Worm (Caenorhabditis elegans) whole organism, late embryonic: Measurements from ENCODE around the gene srj-18.

Experiments
- C08G9.2 ChIP-seq: sonication (generic microtip); optimal IDR thresholded peaks from 2 replicates; lab custom pipeline; 2016; ENCODE audit warnings: mild to moderate bottlenecking, missing genetic modification characterization, moderate library complexity, missing compliant biosample characterization
- Y22D7AL.16 ChIP-seq: sonication (generic microtip); optimal IDR thresholded peaks from 2 replicates; lab custom pipeline; 2016; ENCODE audit warnings: missing genetic modification characterization, missing compliant biosample characterization
- ahr-1 ChIP-seq: sonication (generic microtip); optimal IDR thresholded peaks from 2 replicates; lab custom pipeline; 2016; ENCODE audit warnings: missing genetic modification characterization, missing compliant biosample characterization
- ama-1 ChIP-seq: fragments of 150-350 bp; optimal IDR thresholded peaks from 2 replicates; lab custom pipeline; 2014
- ceh-14 ChIP-seq: sonication (generic microtip); optimal IDR thresholded peaks from 2 replicates; lab custom pipeline; 2016; ENCODE audit warnings: missing genotype, missing genetic modification characterization, missing compliant biosample characterization
- ceh-19 ChIP-seq: fragments of 200-800 bp; sonication (Bioruptor generic); optimal IDR thresholded peaks from 2 replicates; lab custom pipeline; 2018; ENCODE audit warnings: mild to moderate bottlenecking, missing genetic modification characterization, missing compliant biosample characterization
- ceh-2 ChIP-seq: sonication (generic microtip); optimal IDR thresholded peaks from 2 replicates; lab custom pipeline; 2016; ENCODE audit warnings: missing genotype, missing genetic modification characterization, missing compliant biosample characterization
- ceh-22 ChIP-seq: sonication (generic microtip); optimal IDR thresholded peaks from 2 replicates; lab custom pipeline; 2017; ENCODE audit warnings: missing biosample characterization, missing genetic modification characterization
- ceh-24 ChIP-seq: sonication (generic microtip); optimal IDR thresholded peaks from 2 replicates; lab custom pipeline; 2016; ENCODE audit warnings: mild to moderate bottlenecking, missing genetic modification characterization, missing compliant biosample characterization
- ceh-30 ChIP-seq: fragments of 150-350 bp; optimal IDR thresholded peaks from 2 replicates; lab custom pipeline; 2014; ENCODE audit warnings: missing biosample characterization, missing genetic modification characterization
- ceh-31 ChIP-seq: sonication (generic microtip); optimal IDR thresholded peaks from 2 replicates; lab custom pipeline; 2016; ENCODE audit warnings: missing genetic modification characterization, missing compliant biosample characterization
- ceh-6 ChIP-seq: fragments of 200-800 bp; sonication (Bioruptor generic); optimal IDR thresholded peaks from 2 replicates; lab custom pipeline; 2018; ENCODE audit warnings: mild to moderate bottlenecking, missing genetic modification characterization, missing compliant biosample characterization
- che-1 ChIP-seq: sonication (generic microtip); optimal IDR thresholded peaks from 2 replicates; lab custom pipeline; 2016; ENCODE audit warnings: mild to moderate bottlenecking, missing genetic modification characterization, missing compliant biosample characterization
- dve-1 ChIP-seq: sonication (generic microtip); optimal IDR thresholded peaks from 2 replicates; lab custom pipeline; 2017; ENCODE audit warnings: antibody characterized with exemption, mild to moderate bottlenecking, missing genetic modification characterization, missing compliant biosample characterization
- elt-2 ChIP-seq: sonication (generic microtip); optimal IDR thresholded peaks from 2 replicates; lab custom pipeline; 2016; ENCODE audit warnings: missing genetic modification reagents, missing genetic modification characterization, missing compliant biosample characterization
- ets-4 ChIP-seq: sonication (generic microtip); optimal IDR thresholded peaks from 2 replicates; lab custom pipeline; 2016; ENCODE audit warnings: missing genetic modification characterization, missing compliant biosample characterization
- eyg-1 ChIP-seq: sonication (generic microtip); optimal IDR thresholded peaks from 2 replicates; lab custom pipeline; 2016; ENCODE audit warnings: missing genotype, missing genetic modification characterization, missing compliant biosample characterization
- fax-1 ChIP-seq: sonication (generic microtip); optimal IDR thresholded peaks from 2 replicates; lab custom pipeline; 2016; ENCODE audit warnings: missing genotype, missing genetic modification characterization, missing compliant biosample characterization
- fkh-6 ChIP-seq: sonication (generic microtip); optimal IDR thresholded peaks from 2 replicates; lab custom pipeline; 2016; ENCODE audit warnings: missing genetic modification characterization, missing compliant biosample characterization
- hlh-13 ChIP-seq: fragments of 200-800 bp; sonication (Bioruptor generic); optimal IDR thresholded peaks from 2 replicates; lab custom pipeline; 2018; ENCODE audit warnings: mild to moderate bottlenecking, missing genetic modification characterization, missing compliant biosample characterization
- hlh-30 ChIP-seq: sonication (generic microtip); optimal IDR thresholded peaks from 2 replicates; lab custom pipeline; 2017; ENCODE audit warnings: antibody characterized with exemption, missing genetic modification characterization, missing compliant biosample characterization; ENCODE audit not compliant: insufficient read depth
- hlh-6 ChIP-seq: sonication (generic microtip); optimal IDR thresholded peaks from 2 replicates; lab custom pipeline; 2016; ENCODE audit warnings: missing genotype, missing genetic modification characterization, missing compliant biosample characterization
- hlh-8 ChIP-seq: sonication (generic microtip); optimal IDR thresholded peaks from 2 replicates; lab custom pipeline; 2016; ENCODE audit warnings: missing genotype, missing genetic modification characterization, missing compliant biosample characterization
- lim-6 ChIP-seq: sonication (generic microtip); optimal IDR thresholded peaks from 2 replicates; lab custom pipeline; 2016; ENCODE audit warnings: missing genetic modification characterization, missing compliant biosample characterization
- lin-11 ChIP-seq: fragments of 200-800 bp; sonication (Bioruptor generic); optimal IDR thresholded peaks from 2 replicates; lab custom pipeline; 2018; ENCODE audit warnings: mild to moderate bottlenecking, missing genetic modification characterization, missing compliant biosample characterization
- madf-2 ChIP-seq: sonication (generic microtip); optimal IDR thresholded peaks from 2 replicates; lab custom pipeline; 2017; ENCODE audit warnings: missing genetic modification characterization, missing compliant biosample characterization
- nfya-1 ChIP-seq: sonication (generic microtip); optimal IDR thresholded peaks from 2 replicates; lab custom pipeline; 2017; ENCODE audit warnings: missing genetic modification characterization, mild to moderate bottlenecking, missing compliant biosample characterization, antibody characterized with exemption, moderate library complexity
- nhr-11 ChIP-seq: fragments of 150-350 bp; optimal IDR thresholded peaks from 2 replicates; lab custom pipeline; 2014; ENCODE audit warnings: missing biosample characterization, missing genetic modification characterization
- nhr-232 ChIP-seq: sonication (generic microtip); optimal IDR thresholded peaks from 2 replicates; lab custom pipeline; 2016; ENCODE audit warnings: missing genetic modification characterization, missing compliant biosample characterization
- odd-2 ChIP-seq: sonication (generic microtip); optimal IDR thresholded peaks from 2 replicates; lab custom pipeline; 2017; ENCODE audit warnings: antibody characterized with exemption, mild to moderate bottlenecking, missing genetic modification characterization, missing compliant biosample characterization
- pat-9 ChIP-seq: fragments of 200-800 bp; sonication (Bioruptor generic); optimal IDR thresholded peaks from 2 replicates; lab custom pipeline; 2018; ENCODE audit warnings: mild to moderate bottlenecking, missing genetic modification characterization, moderate library complexity, missing compliant biosample characterization
- pax-1 ChIP-seq: fragments of 150-350 bp; optimal IDR thresholded peaks from 2 replicates; lab custom pipeline; 2014; ENCODE audit warnings: missing biosample characterization, missing genetic modification characterization
- pha-2 ChIP-seq: sonication (generic microtip); optimal IDR thresholded peaks from 2 replicates; lab custom pipeline; 2017; ENCODE audit warnings: mild to moderate bottlenecking, missing genetic modification characterization, missing compliant biosample characterization
- pha-4 ChIP-seq: fragments of 150-350 bp; optimal IDR thresholded peaks from 2 replicates; lab custom pipeline; 2018; ENCODE audit warnings: missing biosample characterization, missing genetic modification reagents, missing genetic modification characterization
- ref-2 ChIP-seq: sonication (generic microtip); optimal IDR thresholded peaks from 2 replicates; lab custom pipeline; 2016; ENCODE audit warnings: missing genetic modification characterization, missing compliant biosample characterization
- sox-2 ChIP-seq: fragments of 200-800 bp; sonication (Bioruptor generic); IDR thresholded peaks from 2 replicates; pipeline ENCODE4 v1.3.6; 2022; ENCODE audit warnings: missing genetic modification reagents, missing genetic modification characterization, missing compliant biosample characterization
- syd-9 ChIP-seq: sonication (generic microtip); optimal IDR thresholded peaks from 2 replicates; lab custom pipeline; 2016; ENCODE audit warnings: mild to moderate bottlenecking, missing genetic modification characterization, moderate library complexity, missing compliant biosample characterization
- tbx-2 ChIP-seq: sonication (generic microtip); optimal IDR thresholded peaks from 2 replicates; lab custom pipeline; 2016; ENCODE audit warnings: missing genetic modification characterization, missing compliant biosample characterization
- tbx-7 ChIP-seq: sonication (generic microtip); optimal IDR thresholded peaks from 2 replicates; lab custom pipeline; 2016; ENCODE audit warnings: missing genotype, missing genetic modification characterization, missing compliant biosample characterization
- unc-3 ChIP-seq, 2 experiments: fragments of 200-800 bp in 1 of 2; sonication (Bioruptor generic) in 1 of 2; sonication (generic microtip) in 1 of 2; conservative IDR thresholded peaks in 1 of 2; optimal IDR thresholded peaks in 1 of 2; 2 replicates each; pipeline versions ENCODE4 v1.3.6 to Lab custom; 2016 to 2022; ENCODE audit warnings: missing compliant biosample characterization in 2 of 2, missing genetic modification characterization in 2 of 2, missing genetic modification reagents in 1 of 2
- unc-42 ChIP-seq: sonication (generic microtip); optimal IDR thresholded peaks from 2 replicates; lab custom pipeline; 2016; ENCODE audit warnings: missing genotype, missing genetic modification characterization, missing compliant biosample characterization
- unc-86 ChIP-seq: sonication (generic microtip); optimal IDR thresholded peaks from 2 replicates; lab custom pipeline; 2016; ENCODE audit warnings: missing genetic modification characterization, missing compliant biosample characterization
- ztf-16 ChIP-seq: sonication (generic microtip); optimal IDR thresholded peaks from 2 replicates; lab custom pipeline; 2017; ENCODE audit warnings: missing genetic modification characterization, missing compliant biosample characterization

srj-18 gene

DNA sequence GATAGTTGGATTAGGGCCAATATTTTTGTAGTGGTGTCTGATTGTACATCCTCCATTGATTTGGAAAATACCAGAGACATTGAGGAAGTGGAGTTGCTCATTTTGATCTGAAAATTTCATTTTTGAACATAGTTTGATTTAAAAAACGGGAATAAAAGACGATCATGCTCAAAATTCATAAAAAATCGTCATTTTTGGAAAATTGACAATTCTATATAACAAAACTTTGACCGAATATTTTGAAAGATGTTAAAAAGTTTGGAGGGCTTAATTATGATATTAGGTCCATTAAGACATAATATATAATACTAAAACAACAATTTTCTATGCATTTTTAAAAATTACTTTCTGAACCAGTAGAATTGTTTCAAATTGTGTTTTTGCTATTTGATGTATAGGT lies 14.7 kb upstream of the srj-18 start, which contains the start of gene srg-58:
srg-58 (minus strand) TSS at position 101 of the 400 bp plus-strand sequence.
- no peak for TF ChIP-seq tbx-7
- TF ChIP-seq ets-4 (tag; lab: Kevin White, UChicago): no peak
- TF ChIP-seq elt-2 (tag; lab: Kevin White, UChicago): no peak
- no peak for TF ChIP-seq lin-11 (tag; lab: Kevin White, UChicago)
- TF ChIP-seq dve-1 (tag; lab: Kevin White, UChicago): no peak
- TF ChIP-seq hlh-13 (GFP tag; lab: Kevin White, UChicago): no peak
- no peak for TF ChIP-seq nfya-1 (tag; lab: Kevin White, UChicago)
- TF ChIP-seq madf-2: no peak
- TF ChIP-seq nhr-11 (tag; lab: Kevin White, UChicago): no peak
- no peak for TF ChIP-seq odd-2 (tag; lab: Kevin White, UChicago)
- no peak for TF ChIP-seq ceh-6 (GFP tag; lab: Kevin White, UChicago)
- TF ChIP-seq ceh-30 (tag; lab: Kevin White, UChicago): no peak
- TF ChIP-seq nhr-232 (tag; lab: Kevin White, UChicago): no peak
- no peak for TF ChIP-seq hlh-8 (tag; lab: Kevin White, UChicago)
- TF ChIP-seq C08G9.2 (tag; lab: Kevin White, UChicago): no peak
- no peak for TF ChIP-seq ceh-22 (tag; lab: Kevin White, UChicago)
- TF ChIP-seq ahr-1 (tag; lab: Kevin White, UChicago): no peak
- TF ChIP-seq ref-2 (tag; lab: Kevin White, UChicago): no peak

DNA sequence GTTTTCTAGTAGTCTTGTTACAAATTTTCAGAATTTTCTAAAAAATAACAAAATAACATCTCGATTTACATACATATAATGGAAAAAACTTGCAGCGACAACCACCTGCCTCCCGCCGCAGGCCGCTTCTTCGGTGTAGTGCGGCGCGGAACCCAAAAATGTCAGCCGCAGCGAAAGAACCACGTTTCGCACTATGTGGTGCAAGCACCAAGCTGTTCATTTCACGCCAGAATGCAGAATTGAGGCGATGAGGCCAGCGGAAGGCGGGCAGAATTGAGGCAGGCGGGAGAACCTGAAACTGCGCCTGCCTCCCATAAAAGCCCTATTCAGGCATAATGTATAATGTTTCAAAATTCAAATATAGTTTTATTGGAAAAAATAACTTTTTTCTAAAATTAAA lies 12.7 kb upstream of the srj-18 start:
- TF ChIP-seq ceh-6 (GFP tag; lab: Kevin White, UChicago) (no peak), syd-9 (tag; lab: Kevin White, UChicago) (no peak), ref-2 (tag; lab: Kevin White, UChicago) (no peak), unc-86 (no peak), che-1 (no peak)
- TF ChIP-seq, all 69 proteins: peak for 0

ce11 chrV:2763105-2763504 lies 11.0 kb upstream of the srj-18 start, which contains the start of gene R05D8.7:
Gene R05D8.7 (minus strand): TSS chrV:2763208.
- TF ChIP-seq tbx-2 (tag; lab: Kevin White, UChicago) (no peak), nfya-1 (tag; lab: Kevin White, UChicago) (no peak), ceh-14 (tag; lab: Kevin White, UChicago) (no peak), ama-1 (no peak), ceh-6 (GFP tag; lab: Kevin White, UChicago) (no peak), unc-86 (no peak), Y22D7AL.16 (no peak), ztf-16 (tag; lab: Kevin White, UChicago) (no peak), C08G9.2 (tag; lab: Kevin White, UChicago) (no peak), eyg-1 (tag; lab: Kevin White, UChicago) (no peak), ceh-31 (no peak), hlh-30 (tag; lab: Kevin White, UChicago) (no peak), unc-3 (GFP tag; conservative IDR thresholded peaks at IDR 0.05; lab: Robert Waterston, UW) (no peak), unc-3 (tag; optimal IDR thresholded peaks at IDR 0.05; lab: Kevin White, UChicago) (no peak), pat-9 (no peak), ceh-24 (no peak), pha-4 (tag; lab: Kevin White, UChicago) (no peak), che-1 (no peak), hlh-6 (tag; lab: Kevin White, UChicago) (no peak)

DNA sequence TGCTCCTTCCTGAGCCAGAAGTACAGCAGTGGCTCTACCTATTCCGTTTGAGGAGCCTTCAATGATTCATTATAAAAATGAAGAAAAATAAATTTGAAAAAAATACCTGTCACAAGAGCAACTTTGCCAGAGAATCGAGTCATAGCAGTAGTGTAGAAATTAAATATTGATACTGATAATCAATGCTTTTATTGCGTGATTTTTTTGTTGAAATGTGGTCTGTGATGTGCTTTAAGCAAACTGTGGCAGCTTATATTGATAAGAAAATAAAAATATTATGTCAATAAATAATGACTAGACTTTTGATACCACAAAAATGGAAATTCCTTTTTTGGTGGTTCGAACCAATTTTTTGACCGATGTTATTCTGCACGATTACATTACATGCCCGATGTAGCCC lies 9.1 kb upstream of the srj-18 start, which contains the start of gene dhs-14:
dhs-14 (minus strand) TSS at position 149 of the 400 bp plus-strand sequence.
- TF ChIP-seq pax-1 (tag; lab: Kevin White, UChicago) (no peak), pha-2 (tag; lab: Kevin White, UChicago) (no peak), ceh-2 (tag; lab: Kevin White, UChicago) (no peak), unc-42 (tag; lab: Kevin White, UChicago) (no peak), fkh-6 (tag; lab: Kevin White, UChicago) (no peak), Y22D7AL.16 (no peak), fax-1 (tag; lab: Kevin White, UChicago) (no peak), syd-9 (tag; lab: Kevin White, UChicago) (no peak), odd-2 (tag; lab: Kevin White, UChicago) (no peak), lim-6 (no peak), unc-3 (GFP tag; conservative IDR thresholded peaks at IDR 0.05; lab: Robert Waterston, UW) (no peak), unc-3 (tag; optimal IDR thresholded peaks at IDR 0.05; lab: Kevin White, UChicago) (no peak), che-1 (no peak), ceh-19 (GFP tag; lab: Kevin White, UChicago) (no peak), sox-2 (GFP tag; lab: Robert Waterston, UW) (no peak), unc-86 (no peak)
- TF ChIP-seq, all 69 proteins: peak for 0
